Fruit fly (Drosophila melanogaster): Measurements from ENCODE around the gene CG14424.

dm6 chrX:2890468-2890867 lies 36.6 kb downstream of the CG14424 start, which contains the start of gene CG3526:
- TF ChIP-seq Hr39 (GFP tag; optimal IDR thresholded peaks at IDR 0.05): no peak
- TF ChIP-seq CG11294 (GFP tag; IDR thresholded peaks at IDR 0.05): no peak
- TF ChIP-seq dsx (GFP tag; optimal IDR thresholded peaks at IDR 0.05; ENCODE audit: poor library complexity, severe bottlenecking): no peak
- TF ChIP-seq CG10631 (GFP tag; optimal IDR thresholded peaks at IDR 0.05): no peak
- TF ChIP-seq eg (GFP tag; IDR thresholded peaks at IDR 0.05): no peak
- no peak for TF ChIP-seq CG6163 (GFP tag; IDR thresholded peaks at IDR 0.05)
- TF ChIP-seq CG8119 (GFP tag; IDR thresholded peaks at IDR 0.05): no peak
- no peak for TF ChIP-seq svp (GFP tag)
- no peak for TF ChIP-seq CG6808 (GFP tag; optimal IDR thresholded peaks at IDR 0.05)

Data from whole organism, prepupa.